Worm (Caenorhabditis elegans) whole organism, L3 larva: ENCODE results near the gene M153.3.

Experiments
- ZK546.5 ChIP-seq: sonication (generic microtip); optimal IDR thresholded peaks from 2 replicates; lab custom pipeline; 2017; ENCODE audit warnings: missing biosample characterization, missing genetic modification characterization
- ama-1 ChIP-seq: fragments of 150-350 bp; optimal IDR thresholded peaks from 2 replicates; lab custom pipeline; 2018
- ceh-16 ChIP-seq: sonication (generic microtip); optimal IDR thresholded peaks from 2 replicates; lab custom pipeline; 2017; ENCODE audit warnings: missing biosample characterization, missing genetic modification characterization
- ceh-82 ChIP-seq: fragments of 150-350 bp; optimal IDR thresholded peaks from 2 replicates; lab custom pipeline; 2014; ENCODE audit warnings: missing biosample characterization, missing genetic modification characterization
- ceh-9 ChIP-seq: sonication (generic microtip); optimal IDR thresholded peaks from 2 replicates; lab custom pipeline; 2018; ENCODE audit warnings: missing biosample characterization, missing genetic modification characterization
- daf-12 ChIP-seq: fragments of 150-350 bp; optimal IDR thresholded peaks from 2 replicates; lab custom pipeline; 2014; ENCODE audit warnings: missing biosample characterization, missing genetic modification reagents, missing genetic modification characterization
- egl-5 ChIP-seq: fragments of 150-350 bp; optimal IDR thresholded peaks from 2 replicates; lab custom pipeline; 2017; ENCODE audit warnings: missing biosample characterization, missing genetic modification reagents, missing genetic modification characterization, inconsistent platforms
- elt-1 ChIP-seq: fragments of 150-350 bp; optimal IDR thresholded peaks from 2 replicates; lab custom pipeline; 2014; ENCODE audit warnings: missing biosample characterization, missing genetic modification characterization
- elt-3 ChIP-seq, 3 experiments: fragments of 150-350 bp in 1 of 3; sonication (generic microtip) in 2 of 3; optimal IDR thresholded peaks; 2 replicates in 2 of 3; 4 replicates in 1 of 3; lab custom pipeline; 2014 to 2017; ENCODE audit warnings: missing biosample characterization in 3 of 3, missing genetic modification characterization in 3 of 3
- fkh-10 ChIP-seq: sonication (generic microtip); optimal IDR thresholded peaks from 2 replicates; lab custom pipeline; 2017; ENCODE audit warnings: missing biosample characterization, missing genetic modification reagents, missing genetic modification characterization
- fkh-2 ChIP-seq: fragments of 150-350 bp; optimal IDR thresholded peaks from 2 replicates; lab custom pipeline; 2014; ENCODE audit warnings: missing biosample characterization, missing genetic modification reagents, missing genetic modification characterization
- fos-1 ChIP-seq: fragments of 150-350 bp; optimal IDR thresholded peaks from 2 replicates; lab custom pipeline; 2014; ENCODE audit warnings: missing biosample characterization, missing genetic modification characterization
- jun-1 ChIP-seq: fragments of 150-350 bp; optimal IDR thresholded peaks from 2 replicates; lab custom pipeline; 2014; ENCODE audit warnings: missing biosample characterization, missing genetic modification reagents, missing genetic modification characterization
- lin-15B ChIP-seq: fragments of 150-350 bp; optimal IDR thresholded peaks from 2 replicates; lab custom pipeline; 2014; ENCODE audit warnings: missing biosample characterization, missing genetic modification characterization
- lin-39 ChIP-seq: fragments of 150-350 bp; optimal IDR thresholded peaks from 2 replicates; lab custom pipeline; 2018; ENCODE audit warnings: missing biosample characterization, missing genetic modification reagents, missing genetic modification characterization
- lsy-12 ChIP-seq: sonication (generic microtip); optimal IDR thresholded peaks from 2 replicates; lab custom pipeline; 2016; ENCODE audit warnings: mild to moderate bottlenecking, missing genetic modification characterization, missing compliant biosample characterization
- mdl-1 ChIP-seq: fragments of 150-350 bp; optimal IDR thresholded peaks from 2 replicates; lab custom pipeline; 2014; ENCODE audit warnings: missing biosample characterization, missing genetic modification characterization
- mml-1 ChIP-seq: fragments of 150-350 bp; sonication (generic microtip); optimal IDR thresholded peaks from 3 replicates; lab custom pipeline; 2014; ENCODE audit warnings: missing biosample characterization, missing genetic modification characterization
- nfya-1 ChIP-seq: sonication (generic microtip); optimal IDR thresholded peaks from 2 replicates; lab custom pipeline; 2017; ENCODE audit warnings: missing genetic modification characterization, mild to moderate bottlenecking, missing compliant biosample characterization, antibody characterized with exemption, moderate library complexity; ENCODE audit not compliant: insufficient read depth
- nhr-11 ChIP-seq: fragments of 150-350 bp; optimal IDR thresholded peaks from 2 replicates; lab custom pipeline; 2014; ENCODE audit warnings: missing biosample characterization, missing genetic modification characterization
- nhr-23 ChIP-seq: fragments of 150-350 bp; optimal IDR thresholded peaks from 2 replicates; lab custom pipeline; 2014; ENCODE audit warnings: missing biosample characterization, missing genetic modification reagents, missing genetic modification characterization
- nhr-237 ChIP-seq: fragments of 150-350 bp; optimal IDR thresholded peaks from 2 replicates; lab custom pipeline; 2014; ENCODE audit warnings: missing biosample characterization, missing genetic modification characterization
- nhr-25 ChIP-seq: sonication (generic microtip); optimal IDR thresholded peaks from 2 replicates; lab custom pipeline; 2017; ENCODE audit warnings: missing biosample characterization, missing genetic modification characterization
- nhr-28 ChIP-seq: fragments of 150-350 bp; optimal IDR thresholded peaks from 2 replicates; lab custom pipeline; 2014; ENCODE audit warnings: missing biosample characterization, missing genetic modification characterization
- nhr-67 ChIP-seq: fragments of 150-350 bp; optimal IDR thresholded peaks from 2 replicates; lab custom pipeline; 2014; ENCODE audit warnings: missing biosample characterization, missing genetic modification characterization
- nhr-76 ChIP-seq: fragments of 150-350 bp; sonication (generic microtip); optimal IDR thresholded peaks from 5 replicates; lab custom pipeline; 2014; ENCODE audit warnings: missing biosample characterization, missing genetic modification characterization
- nhr-77 ChIP-seq: fragments of 150-350 bp; optimal IDR thresholded peaks from 2 replicates; lab custom pipeline; 2014; ENCODE audit warnings: missing biosample characterization, missing genetic modification characterization
- pqm-1 ChIP-seq: fragments of 150-350 bp; optimal IDR thresholded peaks from 2 replicates; lab custom pipeline; 2017; ENCODE audit warnings: missing biosample characterization, missing genetic modification characterization, inconsistent platforms
- sea-2 ChIP-seq: fragments of 150-350 bp; sonication (generic microtip); optimal IDR thresholded peaks from 4 replicates; lab custom pipeline; 2014; ENCODE audit warnings: missing biosample characterization, missing genetic modification reagents, missing genetic modification characterization
- snpc-4 ChIP-seq: fragments of 150-350 bp; optimal IDR thresholded peaks from 2 replicates; lab custom pipeline; 2014; ENCODE audit warnings: missing biosample characterization, missing genetic modification characterization
- tbx-2 ChIP-seq: sonication (generic microtip); optimal IDR thresholded peaks from 2 replicates; lab custom pipeline; 2016; ENCODE audit warnings: mild to moderate bottlenecking, missing genetic modification characterization, missing compliant biosample characterization
- unc-39 ChIP-seq: sonication (generic microtip); optimal IDR thresholded peaks from 4 replicates; lab custom pipeline; 2017; ENCODE audit warnings: missing biosample characterization, missing genetic modification characterization
- zag-1 ChIP-seq: fragments of 150-350 bp; optimal IDR thresholded peaks from 2 replicates; lab custom pipeline; 2014; ENCODE audit warnings: missing biosample characterization, missing genetic modification characterization
- ztf-11 ChIP-seq: fragments of 150-350 bp; optimal IDR thresholded peaks from 2 replicates; lab custom pipeline; 2014; ENCODE audit warnings: missing biosample characterization, missing genetic modification characterization
- ztf-4 ChIP-seq: fragments of 150-350 bp; optimal IDR thresholded peaks from 2 replicates; lab custom pipeline; 2014; ENCODE audit warnings: missing biosample characterization, missing genetic modification characterization

The M153.3 gene

DNA sequence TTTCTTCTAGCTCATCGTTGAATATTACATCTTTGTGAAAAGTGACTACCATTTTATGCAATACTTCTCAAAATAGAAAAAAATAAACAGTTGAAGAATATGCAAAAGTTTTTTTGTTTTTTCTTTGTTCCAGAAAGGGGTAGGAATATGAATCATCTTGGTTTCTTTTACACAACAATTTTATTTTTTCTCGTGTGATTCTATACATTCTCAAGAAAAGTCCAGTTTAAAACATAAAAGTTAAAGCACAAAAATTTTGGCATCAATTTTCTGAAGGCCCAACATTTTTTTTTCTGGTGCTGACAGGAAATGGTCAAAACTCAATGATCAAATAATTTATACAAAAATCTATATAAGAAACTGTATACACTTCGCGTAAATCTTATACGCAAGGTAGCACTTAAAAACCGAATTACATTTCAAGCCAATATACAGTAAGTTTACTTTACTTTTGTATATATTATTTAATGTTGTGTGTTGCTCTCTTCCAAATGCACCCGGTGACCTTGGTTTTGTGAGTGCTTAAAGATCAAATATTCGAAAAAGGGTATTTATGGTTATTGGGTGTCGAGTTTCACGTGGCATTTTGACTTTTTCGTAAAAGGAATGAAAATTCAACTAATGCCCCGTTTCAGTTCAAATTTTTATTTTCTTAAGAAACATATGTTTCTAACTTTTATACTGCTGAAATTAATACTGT is 34.0 kb upstream of the M153.3 start, which contains the start of the genes W03G11.2 and lgc-13:
W03G11.2 (minus strand) TSS at position 101 of the 700 bp plus-strand sequence.
lgc-13 (plus strand) TSS at position 650 of the 700 bp plus-strand sequence.
- TF ChIP-seq tbx-2 (tag; lab: Kevin White, UChicago), result no peak
- no peak for TF ChIP-seq nhr-23 (tag; lab: Kevin White, UChicago)
- no peak for TF ChIP-seq nhr-67 (tag; lab: Kevin White, UChicago)
- TF ChIP-seq ztf-4 (tag; lab: Kevin White, UChicago), result no peak
- TF ChIP-seq mdl-1, result no peak
- TF ChIP-seq lin-39 (tag; lab: Kevin White, UChicago), result no peak
- no peak for TF ChIP-seq nhr-76 (tag; lab: Kevin White, UChicago)
- no peak for TF ChIP-seq daf-12
- no peak for TF ChIP-seq elt-3 (tag; optimal IDR thresholded peaks at IDR 0.05; lab: Kevin White, UChicago)
- no peak for TF ChIP-seq jun-1 (tag; lab: Kevin White, UChicago)
- TF ChIP-seq ZK546.5 (tag; lab: Kevin White, UChicago), result no peak
- TF ChIP-seq lin-15B (tag; lab: Kevin White, UChicago), result no peak
- no peak for TF ChIP-seq fos-1 (tag; lab: Kevin White, UChicago)

DNA sequence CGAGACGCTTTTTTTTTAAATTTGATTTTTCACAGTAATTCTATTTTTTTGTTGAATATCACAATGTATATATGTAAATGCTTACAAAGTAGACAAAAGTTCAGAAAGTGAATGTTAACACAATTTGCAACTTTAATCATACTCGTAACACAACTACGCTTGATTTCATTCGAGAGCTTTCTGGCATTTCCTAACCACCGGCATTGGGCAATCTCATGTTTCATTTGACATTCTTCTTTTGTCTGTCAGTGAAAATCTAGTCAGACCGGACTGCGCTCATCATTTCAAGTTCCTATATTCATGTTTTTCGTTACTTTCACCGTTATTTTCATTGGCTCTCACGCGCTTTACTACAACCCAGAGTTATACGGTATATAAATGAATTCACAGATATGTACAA is 31.5 kb upstream of the M153.3 start, which contains the start of gene lgc-14:
lgc-14 (plus strand) TSS at position 301 of the 400 bp plus-strand sequence.
- TF ChIP-seq sea-2 (GFP tag; lab: Kevin White, UChicago) (no peak), ztf-4 (tag; lab: Kevin White, UChicago) (no peak), mml-1 (tag; lab: Kevin White, UChicago) (no peak), ceh-16 (tag; lab: Kevin White, UChicago) (no peak), ztf-11 (no peak), ZK546.5 (tag; lab: Kevin White, UChicago) (no peak), nhr-77 (tag; lab: Kevin White, UChicago) (no peak), nhr-28 (no peak), lin-39 (tag; lab: Kevin White, UChicago) (no peak), nhr-76 (tag; lab: Kevin White, UChicago) (no peak), elt-3 (tag; optimal IDR thresholded peaks at IDR 0.05; lab: Kevin White, UChicago) (no peak), pqm-1 (tag; lab: Kevin White, UChicago) (no peak)

DNA sequence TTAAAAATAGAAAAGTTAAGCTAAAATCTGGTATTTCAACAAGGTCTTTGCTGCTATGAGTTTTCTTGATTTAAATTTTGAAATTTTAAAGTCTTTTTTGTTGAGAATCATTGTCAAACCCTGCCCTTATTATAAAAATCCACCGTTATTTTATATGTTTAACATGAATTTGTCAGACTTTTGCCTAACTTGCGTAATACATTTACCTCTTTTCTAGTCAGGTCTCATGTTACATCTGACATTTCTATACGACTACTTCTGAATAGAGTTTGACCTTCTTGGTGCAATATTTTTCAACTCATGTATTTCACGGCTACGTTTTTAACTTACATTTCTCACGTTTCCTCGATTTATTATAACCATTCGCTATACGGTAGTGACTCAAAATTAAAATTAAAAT is 28.6 kb upstream of the M153.3 start, which contains the start of gene lgc-15:
lgc-15 (plus strand) TSS at position 301 of the 400 bp plus-strand sequence.
- no peak for TF ChIP-seq ceh-9 (tag; lab: Kevin White, UChicago)
- TF ChIP-seq pqm-1 (tag; lab: Kevin White, UChicago), result no peak
- no peak for TF ChIP-seq jun-1 (tag; lab: Kevin White, UChicago)
- no peak for TF ChIP-seq lin-39 (tag; lab: Kevin White, UChicago)
- no peak for TF ChIP-seq ztf-4 (tag; lab: Kevin White, UChicago)
- TF ChIP-seq nhr-23 (tag; lab: Kevin White, UChicago), result no peak
- no peak for TF ChIP-seq egl-5 (tag; lab: Kevin White, UChicago)
- TF ChIP-seq zag-1 (tag; lab: Kevin White, UChicago), result no peak
- no peak for TF ChIP-seq tbx-2 (tag; lab: Kevin White, UChicago)
- no peak for TF ChIP-seq elt-3 (tag; optimal IDR thresholded peaks at IDR 0.05; lab: Kevin White, UChicago)
- TF ChIP-seq daf-12, result no peak
- no peak for TF ChIP-seq nfya-1
- no peak for TF ChIP-seq nhr-76 (tag; lab: Kevin White, UChicago)
- no peak for TF ChIP-seq lsy-12 (tag; lab: Kevin White, UChicago)
- TF ChIP-seq elt-1, result no peak
- TF ChIP-seq ceh-82 (tag; lab: Kevin White, UChicago), result no peak
- no peak for TF ChIP-seq ama-1 (lab: Kevin White, UChicago)
- no peak for TF ChIP-seq fkh-10 (GFP tag; lab: Kevin White, UChicago)

DNA sequence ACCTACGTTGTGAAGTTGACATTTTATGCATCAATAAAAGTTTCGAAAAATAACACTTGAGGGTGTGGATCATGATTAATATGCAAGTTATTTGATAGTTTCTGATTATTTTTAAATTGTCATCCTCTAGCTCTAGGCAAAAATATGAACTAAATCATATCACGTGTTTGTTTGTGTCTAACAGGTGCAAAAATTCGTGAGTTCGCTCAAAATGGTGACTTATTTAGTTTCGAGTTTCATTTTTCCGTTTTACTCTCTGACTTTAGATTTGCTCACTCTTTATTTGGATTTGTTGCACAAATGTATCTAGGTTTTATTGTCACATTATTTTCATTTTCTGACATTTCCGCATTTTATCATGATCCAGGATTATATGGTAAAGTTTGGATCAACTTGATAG is 24.3 kb upstream of the M153.3 start, which contains the start of gene lgc-16:
lgc-16 (plus strand) TSS at position 301 of the 400 bp plus-strand sequence.
- no peak for TF ChIP-seq snpc-4 (tag; lab: Kevin White, UChicago)
- no peak for TF ChIP-seq daf-12
- no peak for TF ChIP-seq nhr-67 (tag; lab: Kevin White, UChicago)
- no peak for TF ChIP-seq nhr-28
- TF ChIP-seq nhr-237 (tag; lab: Kevin White, UChicago), result no peak
- no peak for TF ChIP-seq nhr-76 (tag; lab: Kevin White, UChicago)
- no peak for TF ChIP-seq ceh-9 (tag; lab: Kevin White, UChicago)
- TF ChIP-seq fkh-2 (tag; lab: Kevin White, UChicago), result no peak
- no peak for TF ChIP-seq nhr-11 (tag; lab: Kevin White, UChicago)
- no peak for TF ChIP-seq zag-1 (tag; lab: Kevin White, UChicago)
- no peak for TF ChIP-seq tbx-2 (tag; lab: Kevin White, UChicago)
- no peak for TF ChIP-seq pqm-1 (tag; lab: Kevin White, UChicago)
- no peak for TF ChIP-seq unc-39 (tag; lab: Kevin White, UChicago)
- TF ChIP-seq fkh-10 (GFP tag; lab: Kevin White, UChicago), result no peak
- TF ChIP-seq nhr-25 (tag; lab: Kevin White, UChicago), result no peak
